Worm (Caenorhabditis elegans) whole organism, young adult: ENCODE results near the gene lim-6.

Source experiments
- B0261.1 ChIP-seq: sonication (generic microtip); optimal IDR thresholded peaks from 2 replicates; lab custom pipeline; 2016; ENCODE audit warnings: mild to moderate bottlenecking, missing genetic modification characterization, moderate library complexity, missing compliant biosample characterization
- B0336.3 ChIP-seq: fragments of 200-800 bp; sonication (Bioruptor generic); IDR thresholded peaks from 2 replicates; pipeline ENCODE4 v1.3.6; 2022; ENCODE audit warnings: missing genetic modification characterization, missing compliant biosample characterization
- D2030.7 ChIP-seq: fragments of 200-800 bp; sonication (Bioruptor generic); IDR thresholded peaks from 2 replicates; pipeline ENCODE4 v1.3.6; 2022; ENCODE audit warnings: missing genetic modification reagents, missing genetic modification characterization, missing compliant biosample characterization
- F23B12.7 ChIP-seq: sonication (generic microtip); optimal IDR thresholded peaks from 2 replicates; lab custom pipeline; 2017; ENCODE audit warnings: missing genetic modification characterization, mild to moderate bottlenecking, missing compliant biosample characterization, antibody characterized with exemption, moderate library complexity; ENCODE audit not compliant: insufficient read depth
- F37B4.10 ChIP-seq: fragments of 200-800 bp; sonication (Bioruptor generic); IDR thresholded peaks from 2 replicates; pipeline ENCODE4 v1.3.6; 2022; ENCODE audit warnings: missing genetic modification characterization, missing compliant biosample characterization
- F49E8.2 ChIP-seq: sonication (generic microtip); optimal IDR thresholded peaks from 3 replicates; lab custom pipeline; 2017; ENCODE audit warnings: missing genetic modification characterization, mild to moderate bottlenecking, missing compliant biosample characterization, antibody characterized with exemption, moderate library complexity; ENCODE audit not compliant: insufficient read depth
- K11D2.4 ChIP-seq: fragments of 200-800 bp; sonication (Bioruptor generic); IDR thresholded peaks from 2 replicates; pipeline ENCODE4 v1.3.6; 2022; ENCODE audit warnings: missing genetic modification reagents, missing genetic modification characterization, missing compliant biosample characterization
- T07F8.4 ChIP-seq: sonication (generic microtip); optimal IDR thresholded peaks from 2 replicates; lab custom pipeline; 2016; ENCODE audit warnings: mild to moderate bottlenecking, missing genetic modification characterization, moderate library complexity, missing compliant biosample characterization
- T26A5.8 ChIP-seq: sonication (generic microtip); optimal IDR thresholded peaks from 2 replicates; lab custom pipeline; 2016; ENCODE audit warnings: missing genetic modification characterization, missing compliant biosample characterization
- Y53G8AR.9 ChIP-seq: fragments of 200-800 bp; sonication (Bioruptor generic); conservative IDR thresholded peaks from 2 replicates; pipeline ENCODE4 v1.3.6; 2022; ENCODE audit warnings: missing genetic modification reagents, missing genetic modification characterization, missing compliant biosample characterization
- Y79H2A.3 ChIP-seq: fragments of 200-800 bp; sonication (Bioruptor generic); conservative IDR thresholded peaks from 2 replicates; pipeline ENCODE4 v1.3.6; 2022; ENCODE audit warnings: missing genetic modification reagents, missing genetic modification characterization, missing compliant biosample characterization
- ZK185.1 ChIP-seq: sonication (generic microtip); optimal IDR thresholded peaks from 2 replicates; lab custom pipeline; 2016; ENCODE audit warnings: mild to moderate bottlenecking, missing genetic modification characterization, missing compliant biosample characterization; ENCODE audit not compliant: poor library complexity, severe bottlenecking
- akir-1 ChIP-seq: fragments of 200-800 bp; sonication (Bioruptor generic); optimal IDR thresholded peaks from 2 replicates; lab custom pipeline; 2018; ENCODE audit warnings: mild to moderate bottlenecking, missing genetic modification characterization, moderate library complexity, missing compliant biosample characterization
- ama-1 ChIP-seq, 3 experiments: fragments of 150-350 bp in 1 of 3; sonication (generic microtip) in 2 of 3; optimal IDR thresholded peaks; 2 replicates each; lab custom pipeline; 2014 to 2018; ENCODE audit warnings: missing biosample characterization in 2 of 3, missing genetic modification characterization in 2 of 3, missing genetic modification reagents in 2 of 3
- aptf-3 ChIP-seq: fragments of 200-800 bp; sonication (Bioruptor generic); IDR thresholded peaks from 2 replicates; pipeline ENCODE4 v1.3.6; 2022; ENCODE audit warnings: missing genetic modification characterization, missing compliant biosample characterization
- attf-3 ChIP-seq: fragments of 200-800 bp; sonication (Bioruptor generic); conservative IDR thresholded peaks from 2 replicates; pipeline ENCODE4 v1.3.6; 2022; ENCODE audit warnings: missing genetic modification reagents, missing genetic modification characterization, missing compliant biosample characterization
- cebp-1 ChIP-seq, 2 experiments: fragments of 200-800 bp in 1 of 2; sonication (Bioruptor generic) in 1 of 2; sonication (generic microtip) in 1 of 2; IDR thresholded peaks in 1 of 2; optimal IDR thresholded peaks in 1 of 2; 2 replicates each; pipeline versions ENCODE4 v1.3.6 to Lab custom; 2017 to 2022; ENCODE audit warnings: missing compliant biosample characterization in 2 of 2, missing genetic modification characterization in 2 of 2, mild to moderate bottlenecking in 1 of 2, missing genetic modification reagents in 1 of 2, moderate library complexity in 1 of 2
- cebp-2 ChIP-seq: fragments of 200-800 bp; sonication (Bioruptor generic); IDR thresholded peaks from 2 replicates; pipeline ENCODE4 v1.3.6; 2022; ENCODE audit warnings: missing genetic modification characterization, missing compliant biosample characterization
- ceh-58 ChIP-seq: fragments of 200-800 bp; sonication (Bioruptor generic); IDR thresholded peaks from 2 replicates; pipeline ENCODE4 v1.3.6; 2022; ENCODE audit warnings: missing genetic modification characterization, missing compliant biosample characterization
- ceh-91 ChIP-seq: fragments of 200-800 bp; sonication (Bioruptor generic); IDR thresholded peaks from 2 replicates; pipeline ENCODE4 v1.3.6; 2022; ENCODE audit warnings: missing genetic modification reagents, missing genetic modification characterization, missing compliant biosample characterization
- chd-7 ChIP-seq: sonication (generic microtip); optimal IDR thresholded peaks from 2 replicates; lab custom pipeline; 2016; ENCODE audit warnings: mild to moderate bottlenecking, missing genetic modification characterization, moderate library complexity, missing compliant biosample characterization
- die-1 ChIP-seq: sonication (generic microtip); optimal IDR thresholded peaks from 2 replicates; lab custom pipeline; 2016; ENCODE audit warnings: missing genotype, mild to moderate bottlenecking, missing genetic modification characterization, missing compliant biosample characterization
- dpff-1 ChIP-seq: sonication (generic microtip); optimal IDR thresholded peaks from 2 replicates; lab custom pipeline; 2017; ENCODE audit warnings: mild to moderate bottlenecking, missing genetic modification characterization, missing compliant biosample characterization
- efl-1 ChIP-seq: fragments of 150-350 bp; optimal IDR thresholded peaks from 2 replicates; lab custom pipeline; 2014; ENCODE audit warnings: missing biosample characterization, missing genetic modification reagents, missing genetic modification characterization
- egl-44 ChIP-seq: fragments of 200-800 bp; sonication (Bioruptor generic); IDR thresholded peaks from 2 replicates; pipeline ENCODE4 v1.3.6; 2022; ENCODE audit warnings: missing genetic modification reagents, missing genetic modification characterization, missing compliant biosample characterization
- egrh-3 ChIP-seq: fragments of 200-800 bp; sonication (Bioruptor generic); IDR thresholded peaks from 2 replicates; pipeline ENCODE4 v1.3.6; 2022; ENCODE audit warnings: missing genetic modification reagents, missing genetic modification characterization, missing compliant biosample characterization
- him-1 ChIP-seq: sonication (generic microtip); optimal IDR thresholded peaks from 2 replicates; lab custom pipeline; 2016; ENCODE audit warnings: missing genotype, missing genetic modification reagents, missing genetic modification characterization, missing compliant biosample characterization
- hsf-1 ChIP-seq: fragments of 200-800 bp; sonication (Bioruptor generic); IDR thresholded peaks from 2 replicates; pipeline ENCODE4 v1.3.6; 2022; ENCODE audit warnings: missing genetic modification reagents, missing genetic modification characterization, missing compliant biosample characterization
- let-607 ChIP-seq, 2 experiments: fragments of 200-800 bp in 1 of 2; sonication (Bioruptor generic) in 1 of 2; sonication (generic microtip) in 1 of 2; optimal IDR thresholded peaks; 2 replicates each; lab custom pipeline; 2016 to 2018; ENCODE audit warnings: mild to moderate bottlenecking in 2 of 2, missing compliant biosample characterization in 2 of 2, missing genetic modification characterization in 2 of 2, moderate library complexity in 2 of 2, missing genotype in 1 of 2
- lin-40 ChIP-seq: sonication (generic microtip); optimal IDR thresholded peaks from 2 replicates; lab custom pipeline; 2016; ENCODE audit warnings: missing genetic modification characterization, mild to moderate bottlenecking, missing compliant biosample characterization, missing genotype, missing genetic modification reagents
- lsl-1 ChIP-seq: fragments of 200-800 bp; sonication (Bioruptor generic); optimal IDR thresholded peaks from 2 replicates; lab custom pipeline; 2018; ENCODE audit warnings: mild to moderate bottlenecking, missing genetic modification characterization, moderate library complexity, missing compliant biosample characterization
- madf-10 ChIP-seq: sonication (generic microtip); optimal IDR thresholded peaks from 2 replicates; lab custom pipeline; 2016; ENCODE audit warnings: mild to moderate bottlenecking, missing genetic modification characterization, missing compliant biosample characterization
- mel-28 ChIP-seq: sonication (generic microtip); optimal IDR thresholded peaks from 2 replicates; lab custom pipeline; 2016; ENCODE audit warnings: borderline replicate concordance, mild to moderate bottlenecking, missing genetic modification characterization, missing compliant biosample characterization
- mxl-1 ChIP-seq: sonication (generic microtip); optimal IDR thresholded peaks from 2 replicates; lab custom pipeline; 2016; ENCODE audit warnings: missing genetic modification characterization, missing compliant biosample characterization
- nfyb-1 ChIP-seq: fragments of 200-800 bp; sonication (Bioruptor generic); IDR thresholded peaks from 2 replicates; pipeline ENCODE4 v1.3.6; 2022; ENCODE audit warnings: missing genetic modification reagents, missing genetic modification characterization, missing compliant biosample characterization
- nhr-80 ChIP-seq: sonication (generic microtip); optimal IDR thresholded peaks from 2 replicates; lab custom pipeline; 2016; ENCODE audit warnings: missing genetic modification characterization, missing compliant biosample characterization
- pha-4 ChIP-seq: fragments of 150-350 bp; sonication (generic microtip); optimal IDR thresholded peaks from 2 replicates; lab custom pipeline; 2014; ENCODE audit warnings: missing biosample characterization, missing genetic modification reagents, missing genetic modification characterization
- rec-8 ChIP-seq, 2 experiments: sonication (generic microtip); optimal IDR thresholded peaks; 2 replicates each; lab custom pipeline; 2016; ENCODE audit warnings: mild to moderate bottlenecking in 2 of 2, missing genetic modification characterization in 2 of 2, missing genetic modification reagents in 2 of 2, missing genotype in 2 of 2, missing biosample characterization in 1 of 2, missing compliant biosample characterization in 1 of 2, moderate library complexity in 1 of 2
- sdz-38 ChIP-seq: sonication (generic microtip); optimal IDR thresholded peaks from 2 replicates; lab custom pipeline; 2016; ENCODE audit warnings: missing genotype, missing genetic modification characterization, missing compliant biosample characterization
- sea-2 ChIP-seq: fragments of 200-800 bp; sonication (Bioruptor generic); IDR thresholded peaks from 2 replicates; pipeline ENCODE4 v1.3.6; 2022; ENCODE audit warnings: missing genetic modification characterization, missing compliant biosample characterization
- snpc-1.3 ChIP-seq: sonication (generic microtip); optimal IDR thresholded peaks from 2 replicates; lab custom pipeline; 2017; ENCODE audit warnings: missing genetic modification characterization, mild to moderate bottlenecking, missing compliant biosample characterization, antibody characterized with exemption, moderate library complexity, missing genotype, missing genetic modification reagents; ENCODE audit not compliant: insufficient read depth
- tlf-1 ChIP-seq: fragments of 200-800 bp; sonication (Bioruptor generic); optimal IDR thresholded peaks from 2 replicates; lab custom pipeline; 2018; ENCODE audit warnings: mild to moderate bottlenecking, missing genetic modification characterization, missing compliant biosample characterization
- zfh-2 ChIP-seq: fragments of 200-800 bp; sonication (Bioruptor generic); conservative IDR thresholded peaks from 2 replicates; pipeline ENCODE4 v1.3.6; 2022; ENCODE audit warnings: missing genetic modification reagents, missing genetic modification characterization, missing compliant biosample characterization
- zim-3 ChIP-seq: sonication (generic microtip); optimal IDR thresholded peaks from 2 replicates; lab custom pipeline; 2017; ENCODE audit warnings: mild to moderate bottlenecking, missing genetic modification characterization, moderate library complexity, missing compliant biosample characterization
- ztf-26 ChIP-seq: sonication (generic microtip); optimal IDR thresholded peaks from 2 replicates; lab custom pipeline; 2017; ENCODE audit warnings: missing genetic modification characterization, missing compliant biosample characterization
- ztf-28 ChIP-seq: fragments of 200-800 bp; sonication (Bioruptor generic); IDR thresholded peaks from 2 replicates; pipeline ENCODE4 v1.3.6; 2022; ENCODE audit warnings: missing genetic modification reagents, missing genetic modification characterization, missing compliant biosample characterization
- ztf-6 ChIP-seq: fragments of 200-800 bp; sonication (Bioruptor generic); IDR thresholded peaks from 2 replicates; pipeline ENCODE4 v1.3.6; 2022; ENCODE audit warnings: missing genetic modification reagents, missing genetic modification characterization, missing compliant biosample characterization

The lim-6 gene

ce11 chrX:1093154-1093553 is 20.9 kb downstream of the lim-6 start (continued):
- TF ChIP-seq cebp-1 (GFP tag; IDR thresholded peaks at IDR 0.05; lab: Robert Waterston, UW): peak; percentile 56; the same call in 1 of the 2 replicates
- TF ChIP-seq cebp-1 (tag; optimal IDR thresholded peaks at IDR 0.05; lab: Kevin White, UChicago): peak; percentile 89
- peak; percentile 29 for TF ChIP-seq tlf-1 (GFP tag; lab: Kevin White, UChicago)
- peak; percentile 95 for TF ChIP-seq nhr-80
- no peak for TF ChIP-seq F49E8.2 (tag; lab: Kevin White, UChicago)
- no peak for TF ChIP-seq sea-2 (GFP tag; lab: Robert Waterston, UW)
- TF ChIP-seq ceh-91 (GFP tag; lab: Robert Waterston, UW): no peak
- TF ChIP-seq cebp-2 (GFP tag; lab: Robert Waterston, UW): no peak
- peak; percentile 64 for TF ChIP-seq F23B12.7 (tag; lab: Kevin White, UChicago)
- TF ChIP-seq mxl-1 (tag; lab: Kevin White, UChicago): no peak
- peak; percentile 51 for TF ChIP-seq egrh-3 (GFP tag; lab: Robert Waterston, UW)
- peak; percentile 84 for TF ChIP-seq madf-10 (tag; lab: Kevin White, UChicago)
- TF ChIP-seq B0336.3 (GFP tag; lab: Robert Waterston, UW): peak; percentile 87
- TF ChIP-seq egl-44 (GFP tag; lab: Robert Waterston, UW): peak; percentile 82
- peak; percentile 77 for TF ChIP-seq ztf-26 (tag; lab: Kevin White, UChicago)
- TF ChIP-seq let-607 (tag; optimal IDR thresholded peaks at IDR 0.05; lab: Kevin White, UChicago): peak; percentile 49 to 77
- no peak for TF ChIP-seq mel-28 (tag; lab: Kevin White, UChicago)
- no peak for TF ChIP-seq rec-8 (tag; optimal IDR thresholded peaks at IDR 0.05; lab: Kevin White, UChicago)
- peak; percentile 54; the same call in 1 of the 2 replicates for TF ChIP-seq Y53G8AR.9
- no peak for TF ChIP-seq zim-3 (tag; lab: Kevin White, UChicago)
- peak; percentile 86 for TF ChIP-seq K11D2.4 (GFP tag; lab: Robert Waterston, UW)
- no peak for TF ChIP-seq T26A5.8
- no peak for TF ChIP-seq D2030.7 (GFP tag; lab: Robert Waterston, UW)
- peak; percentile 86 for TF ChIP-seq zfh-2 (GFP tag; lab: Robert Waterston, UW)
- TF ChIP-seq lsl-1 (GFP tag; lab: Kevin White, UChicago): no peak
- TF ChIP-seq snpc-1.3: no peak
- TF ChIP-seq aptf-3 (GFP tag; lab: Robert Waterston, UW): no peak
- TF ChIP-seq dpff-1 (tag; lab: Kevin White, UChicago): no peak
- no peak for TF ChIP-seq T07F8.4
- peak; percentile 82 for TF ChIP-seq chd-7 (tag; lab: Kevin White, UChicago)
- peak; percentile 83 for TF ChIP-seq ZK185.1 (tag; lab: Kevin White, UChicago)
- TF ChIP-seq him-1 (tag; lab: Kevin White, UChicago): no peak
- TF ChIP-seq efl-1 (GFP tag; lab: Kevin White, UChicago): no peak
- peak; percentile 39 for TF ChIP-seq die-1 (tag; lab: Kevin White, UChicago)
- peak; percentile 8 for TF ChIP-seq B0261.1 (tag; lab: Kevin White, UChicago)
- no peak for TF ChIP-seq akir-1
- TF ChIP-seq attf-3: no peak
- TF ChIP-seq hsf-1: no peak
- no peak for TF ChIP-seq ceh-58 (GFP tag; lab: Robert Waterston, UW)
- no peak for TF ChIP-seq sdz-38 (tag; lab: Kevin White, UChicago)
- 0 out of 2 replicates have a peak, but pooled peaks have one; percentile 80 for TF ChIP-seq F37B4.10 (GFP tag; lab: Robert Waterston, UW)
- no peak for TF ChIP-seq ztf-28 (GFP tag; lab: Robert Waterston, UW)
- TF ChIP-seq lin-40 (tag; lab: Kevin White, UChicago): peak; percentile 92
- peak; percentile 84 for TF ChIP-seq nfyb-1 (GFP tag; lab: Robert Waterston, UW)
- TF ChIP-seq Y79H2A.3: no peak
- TF ChIP-seq pha-4 (tag; lab: Kevin White, UChicago): peak; percentile 26
- no peak for TF ChIP-seq ztf-6 (GFP tag; lab: Robert Waterston, UW)
- no peak for TF ChIP-seq ama-1 (optimal IDR thresholded peaks at IDR 0.05; lab: Kevin White, UChicago)
- peak in 1 of 2 experiments; percentile 67 for TF ChIP-seq ama-1 (GFP tag; optimal IDR thresholded peaks at IDR 0.05; lab: Kevin White, UChicago)
